Worm (Caenorhabditis elegans) whole organism, mixed stage, embryonic: ENCODE results near the gene nud-1.

Source experiments
- M03D4.4 ChIP-seq: sonication (generic microtip); optimal IDR thresholded peaks from 2 replicates; lab custom pipeline; 2017; ENCODE audit warnings: mild to moderate bottlenecking, missing genetic modification characterization, missing compliant biosample characterization
- blmp-1 ChIP-seq: fragments of 150-350 bp; optimal IDR thresholded peaks from 2 replicates; lab custom pipeline; 2014; ENCODE audit warnings: missing biosample characterization, missing genetic modification characterization
- ceh-39 ChIP-seq: fragments of 150-350 bp; optimal IDR thresholded peaks from 2 replicates; lab custom pipeline; 2014; ENCODE audit warnings: missing biosample characterization, missing genetic modification characterization
- ceh-43 ChIP-seq: fragments of 200-800 bp; sonication (Bioruptor generic); optimal IDR thresholded peaks from 2 replicates; lab custom pipeline; 2018; ENCODE audit warnings: mild to moderate bottlenecking, missing genetic modification characterization, moderate library complexity, missing compliant biosample characterization
- ceh-83 ChIP-seq: fragments of 200-800 bp; sonication (Bioruptor generic); optimal IDR thresholded peaks from 2 replicates; lab custom pipeline; 2018; ENCODE audit warnings: mild to moderate bottlenecking, missing genetic modification characterization, missing compliant biosample characterization
- ces-1 ChIP-seq: fragments of 150-350 bp; optimal IDR thresholded peaks from 2 replicates; lab custom pipeline; 2014; ENCODE audit warnings: missing biosample characterization, missing genetic modification reagents, missing genetic modification characterization
- cnd-1 ChIP-seq: fragments of 200-800 bp; sonication (Bioruptor generic); optimal IDR thresholded peaks from 2 replicates; lab custom pipeline; 2018; ENCODE audit warnings: mild to moderate bottlenecking, missing genetic modification characterization, missing compliant biosample characterization
- drap-1 ChIP-seq: fragments of 200-800 bp; sonication (Bioruptor generic); optimal IDR thresholded peaks from 3 replicates; lab custom pipeline; 2018; ENCODE audit warnings: mild to moderate bottlenecking, missing genetic modification characterization, missing compliant biosample characterization
- elt-1 ChIP-seq: sonication (generic microtip); optimal IDR thresholded peaks from 2 replicates; lab custom pipeline; 2017; ENCODE audit warnings: missing genetic modification characterization, mild to moderate bottlenecking, missing compliant biosample characterization, antibody characterized with exemption, moderate library complexity, borderline replicate concordance; ENCODE audit not compliant: insufficient read depth
- elt-3 ChIP-seq: fragments of 150-350 bp; optimal IDR thresholded peaks from 2 replicates; lab custom pipeline; 2014; ENCODE audit warnings: missing biosample characterization, missing genetic modification characterization
- flh-1 ChIP-seq: fragments of 200-800 bp; sonication (Bioruptor generic); optimal IDR thresholded peaks from 2 replicates; lab custom pipeline; 2018; ENCODE audit warnings: mild to moderate bottlenecking, missing genetic modification characterization, moderate library complexity, missing compliant biosample characterization
- hlh-1 ChIP-seq: fragments of 150-350 bp; optimal IDR thresholded peaks from 2 replicates; lab custom pipeline; 2014; ENCODE audit warnings: missing biosample characterization, missing genetic modification reagents, missing genetic modification characterization
- lin-13 ChIP-seq: fragments of 150-350 bp; optimal IDR thresholded peaks from 2 replicates; lab custom pipeline; 2014; ENCODE audit warnings: missing biosample characterization, missing genetic modification characterization
- mab-5 ChIP-seq: fragments of 150-350 bp; optimal IDR thresholded peaks from 2 replicates; lab custom pipeline; 2014; ENCODE audit warnings: missing biosample characterization, missing genetic modification characterization
- mep-1 ChIP-seq: fragments of 150-350 bp; optimal IDR thresholded peaks from 2 replicates; lab custom pipeline; 2017; ENCODE audit warnings: missing biosample characterization, missing genetic modification reagents, missing genetic modification characterization, inconsistent platforms
- mls-2 ChIP-seq: sonication (generic microtip); optimal IDR thresholded peaks from 2 replicates; lab custom pipeline; 2016; ENCODE audit warnings: mild to moderate bottlenecking, missing genetic modification characterization, moderate library complexity, missing compliant biosample characterization
- nhr-12 ChIP-seq: fragments of 150-350 bp; optimal IDR thresholded peaks from 2 replicates; lab custom pipeline; 2014; ENCODE audit warnings: missing biosample characterization, missing genetic modification characterization
- nhr-2 ChIP-seq: fragments of 150-350 bp; optimal IDR thresholded peaks from 2 replicates; lab custom pipeline; 2014; ENCODE audit warnings: missing biosample characterization, missing genetic modification characterization
- nhr-237 ChIP-seq: fragments of 150-350 bp; optimal IDR thresholded peaks from 2 replicates; lab custom pipeline; 2014; ENCODE audit warnings: missing biosample characterization, missing genetic modification characterization
- nhr-28 ChIP-seq: fragments of 150-350 bp; optimal IDR thresholded peaks from 2 replicates; lab custom pipeline; 2014; ENCODE audit warnings: missing biosample characterization, missing genetic modification characterization
- nhr-76 ChIP-seq: sonication (generic microtip); optimal IDR thresholded peaks from 2 replicates; lab custom pipeline; 2017; ENCODE audit warnings: missing biosample characterization, missing genetic modification characterization
- pha-4 ChIP-seq: fragments of 150-350 bp; optimal IDR thresholded peaks from 2 replicates; lab custom pipeline; 2018; ENCODE audit warnings: missing biosample characterization, missing genetic modification reagents, missing genetic modification characterization
- sem-2 ChIP-seq: fragments of 200-800 bp; sonication (Bioruptor generic); optimal IDR thresholded peaks from 2 replicates; lab custom pipeline; 2018; ENCODE audit warnings: mild to moderate bottlenecking, missing genetic modification characterization, missing compliant biosample characterization
- snpc-4 ChIP-seq: fragments of 150-350 bp; optimal IDR thresholded peaks from 2 replicates; lab custom pipeline; 2014; ENCODE audit warnings: missing biosample characterization, missing genetic modification characterization
- sptf-1 ChIP-seq: sonication (generic microtip); optimal IDR thresholded peaks from 2 replicates; lab custom pipeline; 2017; ENCODE audit warnings: mild to moderate bottlenecking, missing genetic modification characterization, moderate library complexity, missing compliant biosample characterization
- tbx-8 ChIP-seq: fragments of 200-800 bp; sonication (Bioruptor generic); optimal IDR thresholded peaks from 2 replicates; lab custom pipeline; 2018; ENCODE audit warnings: mild to moderate bottlenecking, missing genetic modification characterization, moderate library complexity, missing compliant biosample characterization
- unc-120 ChIP-seq: sonication (generic microtip); optimal IDR thresholded peaks from 2 replicates; lab custom pipeline; 2017; ENCODE audit warnings: missing genetic modification characterization, missing compliant biosample characterization; ENCODE audit not compliant: poor library complexity, severe bottlenecking
- unc-39 ChIP-seq: fragments of 150-350 bp; optimal IDR thresholded peaks from 2 replicates; lab custom pipeline; 2014; ENCODE audit warnings: missing biosample characterization, missing genetic modification characterization
- unc-62 ChIP-seq: fragments of 150-350 bp; optimal IDR thresholded peaks from 2 replicates; lab custom pipeline; 2014; ENCODE audit warnings: missing biosample characterization, missing genetic modification reagents, missing genetic modification characterization
- zip-8 ChIP-seq: fragments of 150-350 bp; optimal IDR thresholded peaks from 2 replicates; lab custom pipeline; 2014; ENCODE audit warnings: missing biosample characterization, missing genetic modification characterization
- ztf-11 ChIP-seq: fragments of 150-350 bp; optimal IDR thresholded peaks from 2 replicates; lab custom pipeline; 2014; ENCODE audit warnings: missing biosample characterization, missing genetic modification characterization

The nud-1 gene

DNA sequence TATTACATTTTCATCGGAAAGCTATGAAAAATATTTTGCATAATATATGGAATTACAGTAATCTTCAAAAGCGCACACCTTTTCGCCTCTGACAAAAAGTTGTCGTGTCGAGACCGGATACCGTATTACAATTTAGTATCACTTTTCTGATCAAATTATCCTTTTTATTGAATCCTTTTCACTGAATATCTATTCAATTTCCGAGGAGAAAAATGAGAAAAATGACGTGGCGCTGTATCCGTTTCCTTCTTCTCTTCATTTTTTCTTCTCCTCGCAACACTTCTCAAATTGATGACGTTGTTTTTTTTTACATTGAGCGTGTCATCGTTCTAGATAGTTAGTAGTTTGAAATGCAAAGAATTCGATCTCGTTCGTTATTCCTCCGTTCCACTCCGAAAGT, 9.6 kb downstream of the nud-1 start:
- TF ChIP-seq tbx-8 (GFP tag; lab: Kevin White, UChicago) (no peak), ces-1 (GFP tag; lab: Kevin White, UChicago) (peak; percentile 26)

DNA sequence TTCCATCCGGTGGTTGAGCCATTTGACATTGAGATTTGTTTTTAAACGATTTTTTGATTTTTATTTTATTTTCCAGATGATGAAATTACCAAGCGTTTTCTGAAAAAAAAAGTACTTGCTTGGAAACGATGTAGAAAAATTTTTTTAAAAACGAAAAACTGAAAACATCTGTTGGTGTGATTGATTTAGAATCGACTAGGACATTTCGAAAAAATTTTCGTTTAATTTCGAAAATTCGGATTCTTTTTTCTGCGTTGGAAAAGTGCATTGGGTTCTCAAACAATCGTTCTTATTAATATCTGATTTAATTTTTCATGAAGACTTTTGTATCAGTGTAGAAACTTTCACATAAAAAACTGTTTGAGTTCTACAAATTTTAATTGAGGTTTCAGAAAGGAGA, 17.9 kb downstream of the nud-1 start, which contains the start of gene F53A2.9:
Gene F53A2.9 (minus strand): TSS at position 101 of the 400 bp plus-strand sequence.
- TF ChIP-seq lin-13 (tag; lab: Kevin White, UChicago) (no peak), nhr-237 (tag; lab: Kevin White, UChicago) (no peak), mls-2 (tag; lab: Kevin White, UChicago) (no peak)

DNA sequence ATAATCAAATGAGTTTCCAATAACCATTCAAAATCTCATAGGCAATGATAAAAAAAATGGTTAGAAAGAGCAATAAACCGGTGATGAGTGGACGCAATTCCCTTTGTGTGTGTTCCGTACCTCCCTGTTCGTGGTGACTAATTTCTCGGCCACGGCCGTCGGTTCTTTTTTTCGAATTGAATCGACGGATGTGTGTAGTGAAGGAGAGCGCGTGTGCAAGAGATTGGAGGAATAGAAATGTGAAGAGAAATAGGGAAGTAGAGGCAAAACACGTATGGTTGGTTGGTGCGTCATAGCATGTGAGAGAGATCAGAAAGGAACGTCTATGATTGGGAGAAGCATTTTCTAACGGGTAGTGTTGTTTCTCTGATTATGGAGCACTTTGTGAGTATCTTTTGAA, 18.5 kb downstream of the nud-1 start:
- TF ChIP-seq ces-1 (GFP tag; lab: Kevin White, UChicago), result peak; percentile 29
- TF ChIP-seq mep-1 (tag; lab: Kevin White, UChicago), result peak; percentile 45
- TF ChIP-seq M03D4.4 (tag; lab: Kevin White, UChicago), result no peak
- peak; percentile 29 for TF ChIP-seq unc-120 (tag; lab: Kevin White, UChicago)

DNA sequence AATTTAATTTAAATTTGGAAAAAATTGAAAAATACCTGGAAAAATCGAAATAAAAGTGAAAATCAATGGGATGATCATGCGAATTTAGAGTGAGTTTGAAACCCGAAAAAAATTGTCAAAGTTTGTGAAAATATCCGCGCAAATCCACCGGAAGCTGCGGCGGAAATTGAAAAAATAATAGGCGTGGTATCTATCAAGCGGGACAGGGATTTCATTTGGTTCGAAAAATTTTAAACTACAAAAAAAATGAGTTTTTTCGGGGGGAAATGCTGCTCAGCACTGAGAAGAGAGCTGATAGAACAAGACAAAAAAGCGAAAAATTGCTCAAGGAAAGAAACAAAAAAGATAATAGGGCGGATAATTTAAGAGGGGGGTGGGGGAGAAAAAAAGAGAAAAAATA, 29.7 kb downstream of the nud-1 start, which contains the start of gene T03F6.9:
Gene T03F6.9 (minus strand): TSS at position 101 of the 400 bp plus-strand sequence.
- TF ChIP-seq sem-2 (GFP tag; lab: Kevin White, UChicago), result no peak
- TF ChIP-seq mab-5 (tag; lab: Kevin White, UChicago), result no peak
- no peak for TF ChIP-seq tbx-8 (GFP tag; lab: Kevin White, UChicago)
- no peak for TF ChIP-seq unc-120 (tag; lab: Kevin White, UChicago)
- TF ChIP-seq elt-3, result no peak
- no peak for TF ChIP-seq sptf-1

DNA sequence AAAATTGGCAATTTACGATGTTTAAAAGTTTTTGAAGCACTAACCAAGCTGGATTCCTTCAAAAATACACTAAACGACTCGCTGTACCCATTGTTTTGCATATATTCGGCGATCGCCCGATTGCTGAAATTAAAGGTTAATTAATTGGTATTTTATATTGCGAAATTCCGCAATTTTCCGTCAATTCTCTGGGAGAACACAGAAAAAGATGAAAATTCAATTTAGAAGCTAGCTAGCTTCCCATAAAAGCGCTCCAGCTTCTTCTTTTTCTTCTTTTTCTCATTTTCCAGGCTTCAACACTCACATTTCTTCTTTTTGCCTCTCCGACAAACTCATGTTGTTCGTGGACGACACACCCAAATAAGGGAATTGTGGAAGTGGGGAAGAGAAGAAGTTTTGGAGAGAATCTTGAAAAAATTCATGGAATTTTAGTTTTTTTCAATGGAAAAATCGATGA, 35.0 kb downstream of the nud-1 start, which contains the start of gene lis-1:
Gene lis-1 (minus strand): TSS at position 407 of the 457 bp plus-strand sequence.
- TF ChIP-seq nhr-76 (tag; lab: Kevin White, UChicago) (no peak), blmp-1 (tag; lab: Kevin White, UChicago) (no peak), ces-1 (GFP tag; lab: Kevin White, UChicago) (peak; percentile 87)

DNA sequence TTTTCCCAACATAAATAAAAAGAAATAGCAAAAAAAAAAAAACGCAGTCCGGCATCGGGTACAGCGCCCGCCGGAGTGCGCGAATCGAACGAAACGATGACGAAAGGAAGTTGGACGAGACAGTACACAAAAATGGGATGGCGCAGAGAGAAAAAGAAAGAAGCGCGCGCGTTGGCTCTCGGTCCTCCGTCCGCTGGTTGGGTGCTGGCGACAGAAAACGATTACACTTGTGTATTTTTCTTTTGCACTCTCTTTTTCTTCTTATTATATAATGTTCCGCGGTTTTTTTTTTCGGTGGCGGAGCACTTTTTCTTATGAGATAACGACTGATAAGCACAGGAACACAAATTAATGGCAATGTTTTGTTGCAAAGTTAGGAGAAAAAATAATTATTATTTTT, 35.9 kb downstream of the nud-1 start:
- TF ChIP-seq unc-62 (GFP tag; lab: Kevin White, UChicago) (no peak), ceh-39 (no peak), zip-8 (tag; lab: Kevin White, UChicago) (no peak), ceh-43 (GFP tag; lab: Kevin White, UChicago) (no peak), lin-13 (tag; lab: Kevin White, UChicago) (no peak), mep-1 (tag; lab: Kevin White, UChicago) (no peak), hlh-1 (tag; lab: Kevin White, UChicago) (no peak), M03D4.4 (tag; lab: Kevin White, UChicago) (no peak), mab-5 (tag; lab: Kevin White, UChicago) (no peak), snpc-4 (tag; lab: Kevin White, UChicago) (no peak), cnd-1 (tag; lab: Kevin White, UChicago) (no peak), ztf-11 (tag; lab: Kevin White, UChicago) (no peak), elt-1 (tag; lab: Kevin White, UChicago) (no peak), unc-120 (tag; lab: Kevin White, UChicago) (no peak), flh-1 (GFP tag; lab: Kevin White, UChicago) (no peak), blmp-1 (tag; lab: Kevin White, UChicago) (no peak), nhr-2 (tag; lab: Kevin White, UChicago) (no peak), nhr-237 (tag; lab: Kevin White, UChicago) (no peak), nhr-12 (tag; lab: Kevin White, UChicago) (no peak)

DNA sequence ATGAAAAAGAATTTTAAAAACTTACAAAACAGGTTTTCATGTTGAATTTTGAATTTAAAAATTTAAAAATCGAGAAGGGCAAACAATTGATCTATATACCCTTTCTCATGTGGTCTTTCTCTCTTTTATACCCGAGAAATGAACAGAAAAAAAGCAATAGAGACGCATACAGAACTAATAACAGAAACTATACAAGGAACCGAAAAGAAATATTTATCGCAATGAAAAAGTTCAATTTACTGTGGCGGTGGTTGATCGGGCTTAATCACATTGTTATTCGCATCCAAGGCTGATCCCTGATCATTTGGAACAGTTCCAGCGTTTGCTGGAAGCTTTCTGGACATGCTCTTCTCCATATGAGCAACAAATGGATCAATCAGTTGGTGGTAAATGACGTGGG, 36.9 kb downstream of the nud-1 start, which contains the start of gene T03F6.10:
Gene T03F6.10 (minus strand): TSS at position 101 of the 400 bp plus-strand sequence.
- TF ChIP-seq elt-1 (tag; lab: Kevin White, UChicago), result no peak
- no peak for TF ChIP-seq drap-1 (GFP tag; lab: Kevin White, UChicago)
- no peak for TF ChIP-seq nhr-237 (tag; lab: Kevin White, UChicago)
- no peak for TF ChIP-seq mab-5 (tag; lab: Kevin White, UChicago)
- no peak for TF ChIP-seq pha-4 (tag; lab: Kevin White, UChicago)
- TF ChIP-seq ceh-83 (GFP tag; lab: Kevin White, UChicago), result no peak
- TF ChIP-seq nhr-28 (tag; lab: Kevin White, UChicago), result no peak
- no peak for TF ChIP-seq nhr-12 (tag; lab: Kevin White, UChicago)
- TF ChIP-seq tbx-8 (GFP tag; lab: Kevin White, UChicago), result no peak
- no peak for TF ChIP-seq unc-120 (tag; lab: Kevin White, UChicago)
- no peak for TF ChIP-seq blmp-1 (tag; lab: Kevin White, UChicago)
- no peak for TF ChIP-seq unc-39 (tag; lab: Kevin White, UChicago)
- no peak for TF ChIP-seq nhr-2 (tag; lab: Kevin White, UChicago)
- TF ChIP-seq, all 35 proteins: peak for 0
